Fruit fly (Drosophila melanogaster): ENCODE measurements around the gene Dnaaf6.

Dnaaf6 gene

dm6 chr3L:14661567-14662258, 22.9 kb upstream of the Dnaaf6 start (continued):
- TF ChIP-seq sc (optimal IDR thresholded peaks at IDR 0.05) = no peak
- TF ChIP-seq sc (GFP tag; optimal IDR thresholded peaks at IDR 0.05) = peak; percentile 56
- TF ChIP-seq stwl (tag; optimal IDR thresholded peaks at IDR 0.05) = no peak
- TF ChIP-seq ttk (GFP tag; IDR thresholded peaks at IDR 0.05) = peak; percentile 85
- TF ChIP-seq lov (optimal IDR thresholded peaks at IDR 0.05) = no peak
- 0 out of 3 replicates have a peak, but pooled peaks have one; percentile 44 for TF ChIP-seq lov (GFP tag; IDR thresholded peaks at IDR 0.05)
- TF ChIP-seq Dfd (GFP tag; optimal IDR thresholded peaks at IDR 0.05) = no peak
- peak; percentile 48 for TF ChIP-seq CG9437 (GFP tag; optimal IDR thresholded peaks at IDR 0.05)
- no peak for TF ChIP-seq CG15479 (GFP tag; optimal IDR thresholded peaks at IDR 0.05)
- peak; percentile 95 for TF ChIP-seq vvl (GFP tag; IDR thresholded peaks at IDR 0.05)
- peak; percentile 24 for TF ChIP-seq CG2116 (GFP tag; optimal IDR thresholded peaks at IDR 0.05)
- TF ChIP-seq slbo (GFP tag; IDR thresholded peaks at IDR 0.05) = peak; percentile 85
- no peak for TF ChIP-seq Dip2 (GFP tag; IDR thresholded peaks at IDR 0.05)
- peak; percentile 51; the same call in 1 of the 3 replicates for TF ChIP-seq CG3726 (GFP tag; IDR thresholded peaks at IDR 0.05)
- TF ChIP-seq nau (GFP tag; optimal IDR thresholded peaks at IDR 0.05) = peak; percentile 53
- TF ChIP-seq gt (GFP tag; IDR thresholded peaks at IDR 0.05) = 0 out of 2 replicates have a peak, but pooled peaks have one; percentile 42
- TF ChIP-seq lmd (GFP tag; IDR thresholded peaks at IDR 0.05) = peak; percentile 88
- TF ChIP-seq Fer1 (GFP tag; optimal IDR thresholded peaks at IDR 0.05) = peak; percentile 91
- peak; percentile 17 for TF ChIP-seq CG13123 (GFP tag; optimal IDR thresholded peaks at IDR 0.05)
- TF ChIP-seq NfI (GFP tag; optimal IDR thresholded peaks at IDR 0.05) = peak; percentile 76
- no peak for TF ChIP-seq sna (GFP tag; IDR thresholded peaks at IDR 0.05; ENCODE audit: partially characterized antibody)
- TF ChIP-seq Dbx (GFP tag; IDR thresholded peaks at IDR 0.05) = peak; percentile 60; the same call in 2 of the 3 replicates
- peak; percentile 73 for TF ChIP-seq dmrt11E (tag; optimal IDR thresholded peaks at IDR 0.05)
- no peak for TF ChIP-seq Dref (GFP tag; IDR thresholded peaks at IDR 0.05)
- TF ChIP-seq croc (GFP tag; conservative IDR thresholded peaks at IDR 0.05) = peak; percentile 71
- peak; percentile 78 for TF ChIP-seq gsb-n (tag; optimal IDR thresholded peaks at IDR 0.05)
- peak; percentile 4 for TF ChIP-seq CG4854 (GFP tag; optimal IDR thresholded peaks at IDR 0.05)
- TF ChIP-seq scrt (GFP tag; optimal IDR thresholded peaks at IDR 0.05) = peak; percentile 78
- peak in 1 of 2 experiments; percentile 34 for TF ChIP-seq crp (GFP tag; optimal IDR thresholded peaks at IDR 0.05)
- TF ChIP-seq Antp (GFP tag; optimal IDR thresholded peaks at IDR 0.05) = peak; percentile 76
- peak; percentile 82 for TF ChIP-seq CG10979 (tag; optimal IDR thresholded peaks at IDR 0.05)
- peak; percentile 73 for TF ChIP-seq CG9817 (tag; optimal IDR thresholded peaks at IDR 0.05)
- TF ChIP-seq CG6254 (GFP tag; optimal IDR thresholded peaks at IDR 0.05) = peak; percentile 21
- peak; percentile 88 for TF ChIP-seq CG11695 (GFP tag; IDR thresholded peaks at IDR 0.05)
- TF ChIP-seq tio (GFP tag; optimal IDR thresholded peaks at IDR 0.05) = peak; percentile 69
- peak; percentile 26 for TF ChIP-seq CG4707 (GFP tag; optimal IDR thresholded peaks at IDR 0.05)
- TF ChIP-seq CG6854 (GFP tag; optimal IDR thresholded peaks at IDR 0.05) = peak; percentile 61
- no peak for TF ChIP-seq CG3838 (GFP tag; optimal IDR thresholded peaks at IDR 0.05)
- TF ChIP-seq mirr (GFP tag; optimal IDR thresholded peaks at IDR 0.05) = peak; percentile 7
- TF ChIP-seq bcd (GFP tag; optimal IDR thresholded peaks at IDR 0.05) = peak; percentile 77
- peak; percentile 72 for TF ChIP-seq Hand (GFP tag; optimal IDR thresholded peaks at IDR 0.05)
- TF ChIP-seq wdn (GFP tag; IDR thresholded peaks at IDR 0.05) = peak; percentile 66
- TF ChIP-seq fd3F (GFP tag; optimal IDR thresholded peaks at IDR 0.05) = peak; percentile 71
- peak; percentile 82 for TF ChIP-seq HLH3B (GFP tag; IDR thresholded peaks at IDR 0.05)
- TF ChIP-seq nerfin-2 (GFP tag; IDR thresholded peaks at IDR 0.05; ENCODE audit: partially characterized antibody) = no peak
- TF ChIP-seq NFAT (GFP tag; IDR thresholded peaks at IDR 0.05) = peak; percentile 66
- TF ChIP-seq dmrt99B (tag; optimal IDR thresholded peaks at IDR 0.05) = peak; percentile 83
- peak; percentile 2; the same call in 1 of the 2 replicates for TF ChIP-seq dati (GFP tag; IDR thresholded peaks at IDR 0.05)
- TF ChIP-seq Eip74EF (GFP tag; optimal IDR thresholded peaks at IDR 0.05) = peak in 1 of 2 experiments; percentile 54
